Fruit fly (Drosophila melanogaster) whole organism, embryonic: Measurements from ENCODE around the gene CG32379.

Experiments used
- BtbVII ChIP-seq: fragments of 200-800 bp; sonication (Bioruptor generic); optimal IDR thresholded peaks from 3 replicates; lab custom pipeline; 2017; ENCODE audit warnings: missing biosample characterization, mild to moderate bottlenecking, missing genetic modification characterization
- CG10565 ChIP-seq: fragments of 200-800 bp; sonication (Bioruptor generic); optimal IDR thresholded peaks from 3 replicates; lab custom pipeline; 2016; ENCODE audit warnings: missing biosample characterization, mild to moderate bottlenecking, missing genetic modification characterization
- CG11085 ChIP-seq: fragments of 200-800 bp; sonication (Bioruptor generic); IDR thresholded peaks from 2 replicates; pipeline ENCODE4 v1.3.6; 2022; ENCODE audit warnings: missing biosample characterization, missing genetic modification characterization
- CG12236 ChIP-seq: fragments of 200-800 bp; sonication (Bioruptor generic); optimal IDR thresholded peaks from 2 replicates; lab custom pipeline; 2016; ENCODE audit warnings: missing biosample characterization, missing genetic modification characterization
- CG12299 ChIP-seq: fragments of 200-800 bp; sonication (Bioruptor generic); optimal IDR thresholded peaks from 2 replicates; lab custom pipeline; 2018; ENCODE audit warnings: missing biosample characterization, mild to moderate bottlenecking, missing genetic modification characterization
- CG13287 ChIP-seq: fragments of 200-800 bp; sonication (Bioruptor generic); IDR thresholded peaks from 2 replicates; pipeline ENCODE4 v1.3.6; 2022; ENCODE audit warnings: missing biosample characterization, missing genetic modification characterization; ENCODE audit not compliant: partially characterized antibody
- CG13894 ChIP-seq: fragments of 200-800 bp; sonication (Bioruptor generic); optimal IDR thresholded peaks from 3 replicates; lab custom pipeline; 2018; ENCODE audit warnings: missing biosample characterization, mild to moderate bottlenecking, missing genetic modification characterization, moderate library complexity
- CG14965 ChIP-seq: fragments of 200-800 bp; sonication (Bioruptor generic); optimal IDR thresholded peaks from 2 replicates; lab custom pipeline; 2016; ENCODE audit warnings: missing biosample characterization, missing genetic modification characterization, borderline replicate concordance
- CG15514 ChIP-seq: fragments of 200-800 bp; sonication (Bioruptor generic); optimal IDR thresholded peaks from 3 replicates; lab custom pipeline; 2017; ENCODE audit warnings: missing biosample characterization, missing genetic modification characterization, mild to moderate bottlenecking, moderate library complexity, missing genetic modification reagents
- CG16779 ChIP-seq: fragments of 200-800 bp; sonication (Bioruptor generic); IDR thresholded peaks from 2 replicates; pipeline ENCODE4 v1.3.6; 2022; ENCODE audit warnings: missing biosample characterization, missing genetic modification characterization
- CG17802 ChIP-seq: fragments of 200-800 bp; sonication (Bioruptor generic); optimal IDR thresholded peaks from 2 replicates; lab custom pipeline; 2018; ENCODE audit warnings: missing biosample characterization, mild to moderate bottlenecking, missing genetic modification characterization, moderate library complexity
- CG17829 ChIP-seq: fragments of 200-800 bp; optimal IDR thresholded peaks from 2 replicates; lab custom pipeline; 2019; ENCODE audit warnings: missing biosample characterization, mild to moderate bottlenecking, missing genetic modification characterization, moderate library complexity
- CG18599 ChIP-seq: fragments of 200-800 bp; sonication (Bioruptor generic); optimal IDR thresholded peaks from 3 replicates; lab custom pipeline; 2017; ENCODE audit warnings: missing biosample characterization, missing genetic modification characterization, mild to moderate bottlenecking, moderate library complexity, missing genetic modification reagents
- CG18619 ChIP-seq: fragments of 200-800 bp; sonication (Bioruptor generic); optimal IDR thresholded peaks from 3 replicates; lab custom pipeline; 2017; ENCODE audit warnings: missing biosample characterization, mild to moderate bottlenecking, missing genetic modification characterization
- CG2678 ChIP-seq: fragments of 200-800 bp; sonication (Bioruptor generic); optimal IDR thresholded peaks from 3 replicates; lab custom pipeline; 2019; ENCODE audit warnings: missing biosample characterization, mild to moderate bottlenecking, missing genetic modification characterization, moderate library complexity
- CG31388 ChIP-seq: fragments of 200-800 bp; sonication (Bioruptor generic); optimal IDR thresholded peaks from 2 replicates; lab custom pipeline; 2016; ENCODE audit warnings: missing biosample characterization, missing genetic modification characterization
- CG32772 ChIP-seq: fragments of 200-800 bp; sonication (Bioruptor generic); IDR thresholded peaks from 2 replicates; pipeline ENCODE4 v1.3.6; 2022; ENCODE audit warnings: missing biosample characterization, missing genetic modification characterization
- CG3407 ChIP-seq: fragments of 200-800 bp; sonication (Bioruptor generic); optimal IDR thresholded peaks from 2 replicates; lab custom pipeline; 2018; ENCODE audit warnings: missing biosample characterization, mild to moderate bottlenecking, missing genetic modification characterization
- CG3847 ChIP-seq: fragments of 200-800 bp; sonication (Bioruptor generic); IDR thresholded peaks from 2 replicates; pipeline ENCODE4 v1.3.6; 2022; ENCODE audit warnings: missing biosample characterization, missing genetic modification characterization
- CG6175 ChIP-seq: fragments of 200-800 bp; sonication (Bioruptor generic); IDR thresholded peaks from 3 replicates; pipeline ENCODE4 v1.3.6; 2022; ENCODE audit warnings: missing biosample characterization, missing genetic modification characterization
- CG6654 ChIP-seq: fragments of 200-800 bp; sonication (Bioruptor generic); optimal IDR thresholded peaks from 2 replicates; lab custom pipeline; 2017; ENCODE audit warnings: missing biosample characterization, mild to moderate bottlenecking, missing genetic modification characterization
- CG7271 ChIP-seq: fragments of 200-800 bp; sonication (Bioruptor generic); optimal IDR thresholded peaks from 2 replicates; lab custom pipeline; 2018; ENCODE audit warnings: missing biosample characterization, mild to moderate bottlenecking, missing genetic modification characterization, moderate library complexity
- CG8290 ChIP-seq, 3 experiments: fragments of 200-800 bp; sonication (Bioruptor generic); optimal IDR thresholded peaks; 2 replicates each; lab custom pipeline; 2016 to 2019; ENCODE audit warnings: missing biosample characterization in 3 of 3, missing genetic modification characterization in 3 of 3, mild to moderate bottlenecking in 2 of 3, moderate library complexity in 1 of 3
- CG8478 ChIP-seq: fragments of >200 bp; optimal IDR thresholded peaks from 2 replicates; lab custom pipeline; 2018
- CG9437 ChIP-seq: fragments of 200-800 bp; sonication (Bioruptor generic); optimal IDR thresholded peaks from 2 replicates; lab custom pipeline; 2018; ENCODE audit warnings: missing biosample characterization, mild to moderate bottlenecking, missing genetic modification characterization
- CG9609 ChIP-seq: fragments of 200-800 bp; sonication (Bioruptor generic); optimal IDR thresholded peaks from 3 replicates; lab custom pipeline; 2016; ENCODE audit warnings: missing biosample characterization, missing genetic modification characterization
- Doc2 ChIP-seq: fragments of 200-800 bp; sonication (Bioruptor generic); IDR thresholded peaks from 2 replicates; pipeline ENCODE4 v1.3.6; 2022; ENCODE audit warnings: missing biosample characterization, missing genetic modification characterization
- Doc3 ChIP-seq: fragments of 200-800 bp; sonication (Bioruptor generic); IDR thresholded peaks from 3 replicates; pipeline ENCODE4 v1.3.6; 2022; ENCODE audit warnings: missing biosample characterization, missing genetic modification characterization; ENCODE audit not compliant: partially characterized antibody
- Dref ChIP-seq: fragments of 200-800 bp; sonication (Bioruptor generic); IDR thresholded peaks from 2 replicates; pipeline ENCODE4 v1.3.6; 2022; ENCODE audit warnings: missing biosample characterization, missing genetic modification characterization
- Fer1 ChIP-seq: fragments of 200-800 bp; sonication (Bioruptor generic); optimal IDR thresholded peaks from 2 replicates; lab custom pipeline; 2017; ENCODE audit warnings: missing biosample characterization, mild to moderate bottlenecking, missing genetic modification characterization
- HLHmδ ChIP-seq: fragments of 200-800 bp; sonication (Bioruptor generic); optimal IDR thresholded peaks from 2 replicates; lab custom pipeline; 2018; ENCODE audit warnings: missing biosample characterization, mild to moderate bottlenecking, missing genetic modification characterization, moderate library complexity
- Hmr ChIP-seq: fragments of 200-800 bp; sonication (Bioruptor generic); optimal IDR thresholded peaks from 3 replicates; lab custom pipeline; 2017; ENCODE audit warnings: mild to moderate bottlenecking, missing biosample characterization, missing genetic modification reagents, missing genetic modification characterization
- Lim3 ChIP-seq: fragments of 200-800 bp; sonication (Bioruptor generic); IDR thresholded peaks from 2 replicates; pipeline ENCODE4 v1.3.6; 2022; ENCODE audit warnings: missing biosample characterization, missing genetic modification characterization
- MESR4 ChIP-seq: fragments of 200-800 bp; sonication (Bioruptor generic); optimal IDR thresholded peaks from 2 replicates; lab custom pipeline; 2018; ENCODE audit warnings: missing biosample characterization, mild to moderate bottlenecking, missing genetic modification characterization, moderate library complexity
- MTF-1 ChIP-seq: fragments of 200-800 bp; sonication (Bioruptor generic); optimal IDR thresholded peaks from 2 replicates; lab custom pipeline; 2018; ENCODE audit warnings: missing biosample characterization, mild to moderate bottlenecking, missing genetic modification characterization, borderline replicate concordance
- Sry-δ ChIP-seq: fragments of 200-800 bp; sonication (Bioruptor generic); optimal IDR thresholded peaks from 2 replicates; lab custom pipeline; 2016; ENCODE audit warnings: missing biosample characterization, missing genetic modification characterization
- ara ChIP-seq: fragments of 200-800 bp; sonication (Bioruptor generic); IDR thresholded peaks from 2 replicates; pipeline ENCODE4 v1.3.6; 2022; ENCODE audit warnings: missing biosample characterization, missing genetic modification characterization
- chif ChIP-seq, 2 experiments: fragments of 200-800 bp; sonication (Bioruptor generic); optimal IDR thresholded peaks; 3 replicates each; lab custom pipeline; 2016; ENCODE audit warnings: missing biosample characterization in 2 of 2, missing genetic modification characterization in 2 of 2
- eve ChIP-seq, 2 experiments: fragments of >200 bp; optimal IDR thresholded peaks; 2 replicates each; lab custom pipeline; 2017; ENCODE audit warnings: missing biosample characterization in 2 of 2, missing genetic modification characterization in 2 of 2
- grn ChIP-seq: fragments of 200-800 bp; sonication (Bioruptor generic); optimal IDR thresholded peaks from 3 replicates; lab custom pipeline; 2017; ENCODE audit warnings: missing biosample characterization, missing genetic modification characterization
- gt ChIP-seq: fragments of 200-800 bp; sonication (Bioruptor generic); IDR thresholded peaks from 2 replicates; pipeline ENCODE4 v1.3.6; 2022; ENCODE audit warnings: missing biosample characterization, missing genetic modification characterization
- nau ChIP-seq: fragments of 200-800 bp; sonication (Bioruptor generic); optimal IDR thresholded peaks from 3 replicates; lab custom pipeline; 2017; ENCODE audit warnings: missing biosample characterization, mild to moderate bottlenecking, missing genetic modification characterization, missing genetic modification reagents
- onecut ChIP-seq: fragments of 200-800 bp; sonication (Bioruptor generic); IDR thresholded peaks from 2 replicates; pipeline ENCODE4 v1.3.6; 2022; ENCODE audit warnings: missing biosample characterization, missing genetic modification characterization
- pzg ChIP-seq: fragments of 200-800 bp; sonication (Bioruptor generic); optimal IDR thresholded peaks from 3 replicates; lab custom pipeline; 2018; ENCODE audit warnings: missing biosample characterization, mild to moderate bottlenecking, missing genetic modification characterization, moderate library complexity
- row ChIP-seq: fragments of 200-800 bp; sonication (Bioruptor generic); IDR thresholded peaks from 3 replicates; pipeline ENCODE4 v1.3.6; 2022; ENCODE audit warnings: missing biosample characterization, missing genetic modification characterization
- sisA ChIP-seq: fragments of 200-800 bp; sonication (Bioruptor generic); IDR thresholded peaks from 2 replicates; pipeline ENCODE4 v1.3.6; 2022; ENCODE audit warnings: missing biosample characterization, missing genetic modification characterization
- sob ChIP-seq: fragments of 200-800 bp; sonication (Bioruptor generic); IDR thresholded peaks from 2 replicates; pipeline ENCODE4 v1.3.6; 2022; ENCODE audit warnings: missing biosample characterization, missing genetic modification characterization
- stc ChIP-seq: fragments of 200-800 bp; sonication (Bioruptor generic); IDR thresholded peaks from 2 replicates; pipeline ENCODE4 v1.3.6; 2022; ENCODE audit warnings: missing biosample characterization, missing genetic modification characterization
- vvl ChIP-seq: fragments of 200-800 bp; sonication (Bioruptor generic); IDR thresholded peaks from 2 replicates; pipeline ENCODE4 v1.3.6; 2022; ENCODE audit warnings: missing biosample characterization, missing genetic modification characterization

CG32379 gene

DNA sequence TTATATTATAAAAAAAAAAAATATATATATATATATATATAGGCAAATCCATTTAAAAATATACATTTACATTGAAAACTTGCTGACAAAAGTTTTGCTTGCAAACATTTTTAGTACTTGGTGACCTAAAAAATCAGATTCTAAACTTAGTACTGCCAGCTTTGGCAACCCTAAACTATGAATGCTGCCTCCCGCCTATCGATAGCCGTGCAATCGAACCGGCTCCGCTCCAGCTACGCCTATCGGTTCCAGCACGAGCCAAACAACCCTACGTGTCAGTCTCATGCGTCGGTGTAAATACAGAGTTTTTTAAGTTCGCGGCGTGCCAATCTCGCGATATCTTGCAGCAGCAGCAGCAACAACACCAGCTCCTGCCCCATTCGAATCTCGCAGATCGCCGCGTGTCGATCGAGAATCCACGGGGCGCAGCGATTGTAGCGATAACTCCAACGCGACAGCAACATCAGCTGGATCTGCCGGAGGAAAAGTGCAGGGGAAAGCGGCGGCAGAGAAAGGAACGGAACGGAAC is 35.8 kb upstream of the CG32379 start, which contains the start of gene Sec63 (continued):
- TF ChIP-seq CG2678 (tag; lab: Kevin White, UChicago): peak; percentile 63
- peak; percentile 10 for TF ChIP-seq CG9609
- no peak for TF ChIP-seq CG31388
- no peak for TF ChIP-seq gt (GFP tag; lab: Robert Waterston, UW)
- TF ChIP-seq grn (GFP tag; lab: Kevin White, UChicago): peak; percentile 53
- TF ChIP-seq eve (GFP tag; optimal IDR thresholded peaks at IDR 0.05; lab: Kevin White, UChicago): no peak
- TF ChIP-seq CG10565 (GFP tag; lab: Kevin White, UChicago): no peak
- 0 out of 2 replicates have a peak, but pooled peaks have one; percentile 18 for TF ChIP-seq stc (GFP tag; lab: Robert Waterston, UW)
- peak; percentile 83 for TF ChIP-seq MESR4 (GFP tag; lab: Kevin White, UChicago)
- peak; percentile 70 for TF ChIP-seq Doc3 (GFP tag; lab: Robert Waterston, UW)
- TF ChIP-seq HLHmδ (GFP tag; lab: Kevin White, UChicago): peak; percentile 96
- peak; percentile 35 for TF ChIP-seq CG8290 (GFP tag; optimal IDR thresholded peaks at IDR 0.05; lab: Kevin White, UChicago)
- TF ChIP-seq CG8290 (tag; optimal IDR thresholded peaks at IDR 0.05; lab: Kevin White, UChicago): peak in 1 of 2 experiments; percentile 81
- TF ChIP-seq Hmr (GFP tag; lab: Kevin White, UChicago): peak; percentile 67
- peak; percentile 21 for TF ChIP-seq BtbVII (GFP tag; lab: Kevin White, UChicago)
- TF ChIP-seq vvl (GFP tag; lab: Robert Waterston, UW): peak; percentile 11; the same call in 1 of the 2 replicates
- no peak for TF ChIP-seq chif (GFP tag; optimal IDR thresholded peaks at IDR 0.05; lab: Kevin White, UChicago)
- peak; percentile 80 for TF ChIP-seq row
- TF ChIP-seq CG13894 (tag; lab: Kevin White, UChicago): no peak
- TF ChIP-seq CG18619: peak; percentile 35
- peak; percentile 95 for TF ChIP-seq Dref (GFP tag; lab: Robert Waterston, UW)
- TF ChIP-seq CG14965: no peak
- TF ChIP-seq CG8478: no peak
- TF ChIP-seq Fer1 (GFP tag; lab: Kevin White, UChicago): peak; percentile 4
- TF ChIP-seq CG3847 (GFP tag; lab: Robert Waterston, UW): peak; percentile 74
- TF ChIP-seq sob (GFP tag; lab: Robert Waterston, UW): peak; percentile 19; the same call in 1 of the 2 replicates
- peak; percentile 89 for TF ChIP-seq CG13287 (GFP tag; lab: Robert Waterston, UW)
- peak; percentile 100 for TF ChIP-seq CG15514
- TF ChIP-seq MTF-1 (GFP tag; lab: Kevin White, UChicago): no peak
- peak; percentile 25 for TF ChIP-seq CG12299 (tag; lab: Kevin White, UChicago)
- TF ChIP-seq CG17802 (tag; lab: Kevin White, UChicago): no peak
- peak; percentile 62 for TF ChIP-seq CG18599 (GFP tag; lab: Kevin White, UChicago)
- peak; percentile 25; the same call in 1 of the 2 replicates for TF ChIP-seq ara (GFP tag; lab: Robert Waterston, UW)
- TF ChIP-seq CG11085 (GFP tag; lab: Robert Waterston, UW): peak; percentile 22; the same call in 1 of the 2 replicates
- TF ChIP-seq Lim3: no peak
- no peak for TF ChIP-seq CG12236 (GFP tag; lab: Kevin White, UChicago)
- TF ChIP-seq Sry-δ (GFP tag; lab: Kevin White, UChicago): peak; percentile 77
- peak; percentile 20 for TF ChIP-seq CG17829
- no peak for TF ChIP-seq CG6175 (GFP tag; lab: Robert Waterston, UW)
- 0 out of 2 replicates have a peak, but pooled peaks have one; percentile 5 for TF ChIP-seq onecut
- no peak for TF ChIP-seq CG7271 (tag; lab: Kevin White, UChicago)
- TF ChIP-seq nau (GFP tag; lab: Kevin White, UChicago): no peak
- 0 out of 2 replicates have a peak, but pooled peaks have one; percentile 42 for TF ChIP-seq CG16779 (GFP tag; lab: Robert Waterston, UW)
- TF ChIP-seq CG6654 (GFP tag; lab: Kevin White, UChicago): no peak
- no peak for TF ChIP-seq CG3407
- TF ChIP-seq pzg (GFP tag; lab: Kevin White, UChicago): peak; percentile 77
- TF ChIP-seq CG32772 (GFP tag; lab: Robert Waterston, UW): peak; percentile 4; the same call in 1 of the 2 replicates
- TF ChIP-seq Doc2 (GFP tag; lab: Robert Waterston, UW): no peak
- 0 out of 2 replicates have a peak, but pooled peaks have one; percentile 27 for TF ChIP-seq sisA (GFP tag; lab: Robert Waterston, UW)
- no peak for TF ChIP-seq CG9437 (GFP tag; lab: Kevin White, UChicago)
